Worm (Caenorhabditis elegans) whole organism, late embryonic: Measurements from ENCODE around the gene C45H4.21.
"Not testable (repeated sequence)": the region's sequence is repeated elsewhere in the genome, so short reads cannot be mapped to it uniquely, and the experiment has no call there.

Source experiments
- C38D4.7 ChIP-seq: fragments of 200-800 bp; sonication (Bioruptor generic); optimal IDR thresholded peaks from 2 replicates; lab custom pipeline; 2018; ENCODE audit warnings: mild to moderate bottlenecking, missing genetic modification characterization, moderate library complexity, missing compliant biosample characterization
- F13H6.1 ChIP-seq: sonication (generic microtip); optimal IDR thresholded peaks from 2 replicates; lab custom pipeline; 2016; ENCODE audit warnings: missing genetic modification characterization, missing compliant biosample characterization
- T23F11.4 ChIP-seq: fragments of 200-800 bp; sonication (Bioruptor generic); optimal IDR thresholded peaks from 2 replicates; lab custom pipeline; 2018; ENCODE audit warnings: mild to moderate bottlenecking, missing genetic modification characterization, missing compliant biosample characterization
- Y22D7AL.16 ChIP-seq: sonication (generic microtip); optimal IDR thresholded peaks from 2 replicates; lab custom pipeline; 2016; ENCODE audit warnings: missing genetic modification characterization, missing compliant biosample characterization
- ahr-1 ChIP-seq: sonication (generic microtip); optimal IDR thresholded peaks from 2 replicates; lab custom pipeline; 2016; ENCODE audit warnings: missing genetic modification characterization, missing compliant biosample characterization
- ceh-14 ChIP-seq: sonication (generic microtip); optimal IDR thresholded peaks from 2 replicates; lab custom pipeline; 2016; ENCODE audit warnings: missing genotype, missing genetic modification characterization, missing compliant biosample characterization
- ceh-2 ChIP-seq: sonication (generic microtip); optimal IDR thresholded peaks from 2 replicates; lab custom pipeline; 2016; ENCODE audit warnings: missing genotype, missing genetic modification characterization, missing compliant biosample characterization
- ceh-34 ChIP-seq: sonication (generic microtip); optimal IDR thresholded peaks from 2 replicates; lab custom pipeline; 2016; ENCODE audit warnings: mild to moderate bottlenecking, missing genetic modification characterization, missing compliant biosample characterization
- ceh-48 ChIP-seq: sonication (generic microtip); optimal IDR thresholded peaks from 2 replicates; lab custom pipeline; 2016; ENCODE audit warnings: missing genetic modification characterization, inconsistent platforms, missing compliant biosample characterization
- ceh-9 ChIP-seq: sonication (generic microtip); optimal IDR thresholded peaks from 2 replicates; lab custom pipeline; 2016; ENCODE audit warnings: mild to moderate bottlenecking, missing genetic modification characterization, inconsistent platforms, missing compliant biosample characterization
- che-1 ChIP-seq: sonication (generic microtip); optimal IDR thresholded peaks from 2 replicates; lab custom pipeline; 2016; ENCODE audit warnings: mild to moderate bottlenecking, missing genetic modification characterization, missing compliant biosample characterization
- dmd-4 ChIP-seq: sonication (generic microtip); optimal IDR thresholded peaks from 2 replicates; lab custom pipeline; 2016; ENCODE audit warnings: borderline replicate concordance, missing genetic modification characterization, missing compliant biosample characterization
- dve-1 ChIP-seq: sonication (generic microtip); optimal IDR thresholded peaks from 2 replicates; lab custom pipeline; 2017; ENCODE audit warnings: antibody characterized with exemption, mild to moderate bottlenecking, missing genetic modification characterization, missing compliant biosample characterization
- elt-4 ChIP-seq: sonication (generic microtip); optimal IDR thresholded peaks from 2 replicates; lab custom pipeline; 2016; ENCODE audit warnings: missing genetic modification characterization, missing compliant biosample characterization
- ets-4 ChIP-seq: sonication (generic microtip); optimal IDR thresholded peaks from 2 replicates; lab custom pipeline; 2016; ENCODE audit warnings: missing genetic modification characterization, missing compliant biosample characterization
- fkh-10 ChIP-seq: fragments of 150-350 bp; optimal IDR thresholded peaks from 2 replicates; lab custom pipeline; 2014; ENCODE audit warnings: missing biosample characterization, missing genetic modification reagents, missing genetic modification characterization
- fkh-6 ChIP-seq: sonication (generic microtip); optimal IDR thresholded peaks from 2 replicates; lab custom pipeline; 2016; ENCODE audit warnings: missing genetic modification characterization, missing compliant biosample characterization
- gmeb-2 ChIP-seq: sonication (generic microtip); optimal IDR thresholded peaks from 2 replicates; lab custom pipeline; 2016; ENCODE audit warnings: missing genetic modification characterization, inconsistent platforms, missing compliant biosample characterization
- hlh-13 ChIP-seq: fragments of 200-800 bp; sonication (Bioruptor generic); optimal IDR thresholded peaks from 2 replicates; lab custom pipeline; 2018; ENCODE audit warnings: mild to moderate bottlenecking, missing genetic modification characterization, missing compliant biosample characterization
- lim-6 ChIP-seq: sonication (generic microtip); optimal IDR thresholded peaks from 2 replicates; lab custom pipeline; 2016; ENCODE audit warnings: missing genetic modification characterization, missing compliant biosample characterization
- nhr-11 ChIP-seq: fragments of 150-350 bp; optimal IDR thresholded peaks from 2 replicates; lab custom pipeline; 2014; ENCODE audit warnings: missing biosample characterization, missing genetic modification characterization
- odd-2 ChIP-seq: sonication (generic microtip); optimal IDR thresholded peaks from 2 replicates; lab custom pipeline; 2017; ENCODE audit warnings: antibody characterized with exemption, mild to moderate bottlenecking, missing genetic modification characterization, missing compliant biosample characterization
- pha-2 ChIP-seq: sonication (generic microtip); optimal IDR thresholded peaks from 2 replicates; lab custom pipeline; 2017; ENCODE audit warnings: mild to moderate bottlenecking, missing genetic modification characterization, missing compliant biosample characterization
- pha-4 ChIP-seq: fragments of 150-350 bp; optimal IDR thresholded peaks from 2 replicates; lab custom pipeline; 2018; ENCODE audit warnings: missing biosample characterization, missing genetic modification reagents, missing genetic modification characterization
- pqm-1 ChIP-seq: sonication (generic microtip); optimal IDR thresholded peaks from 2 replicates; lab custom pipeline; 2016; ENCODE audit warnings: missing genetic modification characterization, missing compliant biosample characterization
- pros-1 ChIP-seq: fragments of 150-350 bp; optimal IDR thresholded peaks from 2 replicates; lab custom pipeline; 2014; ENCODE audit warnings: missing biosample characterization, missing genetic modification reagents, missing genetic modification characterization
- sdc-2 ChIP-seq: sonication (generic microtip); optimal IDR thresholded peaks from 2 replicates; lab custom pipeline; 2016; ENCODE audit warnings: missing genotype, missing genetic modification characterization, missing compliant biosample characterization
- syd-9 ChIP-seq: sonication (generic microtip); optimal IDR thresholded peaks from 2 replicates; lab custom pipeline; 2016; ENCODE audit warnings: mild to moderate bottlenecking, missing genetic modification characterization, moderate library complexity, missing compliant biosample characterization
- tbx-2 ChIP-seq: sonication (generic microtip); optimal IDR thresholded peaks from 2 replicates; lab custom pipeline; 2016; ENCODE audit warnings: missing genetic modification characterization, missing compliant biosample characterization
- ttx-3 ChIP-seq: sonication (generic microtip); optimal IDR thresholded peaks from 2 replicates; lab custom pipeline; 2016; ENCODE audit warnings: missing genetic modification reagents, missing genetic modification characterization, missing compliant biosample characterization
- zip-5 ChIP-seq: sonication (generic microtip); optimal IDR thresholded peaks from 2 replicates; lab custom pipeline; 2016; ENCODE audit warnings: missing genetic modification characterization, missing compliant biosample characterization

C45H4.21 gene

DNA sequence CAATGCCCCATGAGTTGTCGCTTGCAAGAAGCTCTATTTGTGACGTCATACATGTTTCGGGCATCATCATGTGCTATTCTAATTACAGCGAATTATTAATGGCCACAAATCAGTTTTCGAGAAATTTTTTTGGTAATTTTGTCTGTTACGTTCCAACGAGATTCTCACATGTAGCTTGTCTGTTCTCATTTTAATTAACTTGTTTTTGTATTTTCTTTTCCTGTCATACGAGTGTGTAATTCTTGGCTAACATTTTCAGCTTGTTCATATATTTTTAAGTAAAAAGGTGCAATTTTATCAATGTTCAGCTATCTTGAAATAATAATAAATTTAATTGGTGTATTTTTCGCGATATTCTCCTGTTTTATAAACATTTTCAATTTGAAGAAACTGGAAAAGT lies 5.9 kb upstream of the C45H4.21 start, which contains the start of gene srbc-21:
TSS of gene srbc-21 (plus strand) at position 301 of the 400 bp plus-strand sequence.
- no peak for TF ChIP-seq fkh-10
- no peak for TF ChIP-seq fkh-6
- TF ChIP-seq dmd-4 (tag; lab: Kevin White, UChicago), result no peak
- no peak for TF ChIP-seq che-1 (tag; lab: Kevin White, UChicago)

DNA sequence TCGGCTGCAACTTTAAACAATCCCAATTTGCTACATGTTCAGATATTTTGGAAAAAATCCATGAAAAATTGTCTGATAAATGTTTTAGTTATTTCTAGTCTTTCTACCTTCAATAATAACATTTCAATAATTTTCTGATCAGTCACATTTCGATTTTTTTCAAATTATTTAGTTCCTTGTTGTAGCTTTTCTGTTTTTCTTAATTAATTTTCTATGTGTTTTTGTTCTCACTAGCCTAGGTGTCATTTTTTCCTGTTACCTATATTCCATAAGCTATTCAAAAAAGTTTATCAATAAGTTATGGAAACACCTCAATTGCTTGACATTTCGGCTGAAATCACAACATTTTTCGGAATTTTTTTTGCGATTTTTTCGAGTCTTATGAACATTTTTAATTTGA lies 3.9 kb upstream of the C45H4.21 start, which contains the start of gene srbc-23:
TSS of gene srbc-23 (plus strand) at position 301 of the 400 bp plus-strand sequence.
- TF ChIP-seq pqm-1 (tag; lab: Kevin White, UChicago), result no peak
- TF ChIP-seq pha-4 (tag; lab: Kevin White, UChicago), result no peak
- TF ChIP-seq fkh-10, result no peak

DNA sequence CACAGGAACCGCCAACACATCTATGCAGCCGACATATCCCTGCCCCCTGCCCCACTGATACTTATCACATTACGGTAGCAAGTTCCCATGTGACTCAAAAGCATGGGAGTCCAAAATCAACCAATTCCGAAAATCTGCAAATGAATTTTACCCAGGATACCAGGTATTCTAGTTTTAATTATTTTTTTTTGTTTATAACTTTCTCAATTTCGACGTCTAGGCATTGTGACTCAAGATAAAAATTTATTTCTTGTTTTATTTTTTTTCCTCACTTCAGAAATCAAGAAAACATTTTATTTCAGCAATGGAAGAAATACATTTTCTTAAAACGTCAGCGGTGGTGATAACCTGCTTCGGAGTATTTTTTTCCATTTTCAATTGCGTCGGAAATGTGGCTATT lies 2.1 kb upstream of the C45H4.21 start, which contains the start of gene srbc-24:
TSS of gene srbc-24 (plus strand) at position 301 of the 400 bp plus-strand sequence.
- TF ChIP-seq dve-1 (tag; lab: Kevin White, UChicago), result no peak
- TF ChIP-seq ahr-1, result no peak
- no peak for TF ChIP-seq syd-9 (tag; lab: Kevin White, UChicago)
- no peak for TF ChIP-seq Y22D7AL.16 (tag; lab: Kevin White, UChicago)
- TF ChIP-seq T23F11.4 (GFP tag; lab: Kevin White, UChicago), result no peak
- TF ChIP-seq lim-6 (tag; lab: Kevin White, UChicago), result no peak
- TF ChIP-seq gmeb-2, result no peak

DNA sequence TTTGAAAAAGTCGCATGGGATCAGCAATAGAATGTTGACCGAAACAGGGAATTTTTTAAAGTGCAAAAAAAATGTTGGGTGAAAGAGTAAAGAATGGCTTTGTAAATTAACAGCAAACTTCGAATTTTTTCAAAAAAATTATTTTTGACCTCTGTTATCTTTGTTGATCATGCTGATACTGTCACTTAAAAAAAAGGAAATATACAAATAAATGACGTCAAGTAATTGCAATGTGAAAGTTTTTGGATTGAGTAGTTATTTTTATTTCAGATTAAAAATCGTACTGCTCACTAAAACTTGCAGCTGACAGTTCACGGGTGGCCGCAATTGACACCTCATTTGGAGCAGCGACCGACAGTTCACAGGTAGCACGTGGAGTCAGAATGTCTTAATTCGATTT lies 1.5 kb upstream of the C45H4.21 start, which contains the start of gene C45H4.13:
TSS of gene C45H4.13 (minus strand) at position 101 of the 400 bp plus-strand sequence.
- no peak for TF ChIP-seq odd-2 (tag; lab: Kevin White, UChicago)

DNA sequence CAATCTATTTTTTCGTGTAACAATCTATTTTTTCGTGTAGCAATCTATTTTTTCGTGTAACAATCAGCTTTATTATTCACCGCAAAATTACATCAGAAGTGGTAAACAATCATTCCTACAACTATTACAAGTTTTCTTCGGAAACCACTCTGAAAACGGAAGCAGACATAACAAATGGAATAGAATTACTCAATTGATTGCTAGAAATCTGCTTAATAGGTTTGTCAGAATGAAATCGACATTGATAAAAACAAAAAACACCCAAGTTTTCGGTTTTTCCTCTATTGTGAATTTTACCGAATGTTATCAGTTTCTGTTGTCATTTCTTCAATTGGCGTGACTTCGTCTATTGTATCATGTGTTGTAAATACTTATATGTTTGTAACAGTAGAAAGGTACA lies 2.5 kb downstream of the C45H4.21 start, which contains the start of gene srbc-20:
TSS of gene srbc-20 (plus strand) at position 301 of the 400 bp plus-strand sequence.
- TF ChIP-seq hlh-13 (GFP tag; lab: Kevin White, UChicago) (no peak), ttx-3 (tag; lab: Kevin White, UChicago) (no peak)
- TF ChIP-seq, all 69 proteins: peak for 0

DNA sequence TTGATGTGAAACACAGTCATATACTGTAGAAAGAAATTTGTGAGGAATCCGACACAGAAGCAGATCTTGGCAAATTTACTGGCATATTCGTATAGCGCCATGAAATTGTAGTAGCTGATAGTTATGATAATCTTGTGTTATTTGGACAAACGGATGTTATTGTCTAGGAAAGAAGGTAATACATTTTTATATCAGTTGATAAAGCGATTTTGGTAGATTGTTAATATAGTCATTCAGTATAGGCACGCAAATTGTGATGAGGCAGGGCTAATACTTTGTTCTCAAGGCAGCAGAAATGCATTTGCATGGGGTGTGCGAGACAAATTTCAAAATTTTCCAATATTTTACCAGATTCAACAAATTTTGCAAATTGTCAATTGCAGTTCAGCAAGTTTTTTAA lies 3.3 kb downstream of the C45H4.21 start, which contains the start of gene str-52:
TSS of gene str-52 (minus strand) at position 101 of the 400 bp plus-strand sequence.
- TF ChIP-seq fkh-10 (no peak), ceh-34 (tag; lab: Kevin White, UChicago) (no peak), tbx-2 (no peak), ets-4 (tag; lab: Kevin White, UChicago) (no peak), pros-1 (tag; lab: Kevin White, UChicago) (no peak), nhr-11 (tag; lab: Kevin White, UChicago) (no peak), C38D4.7 (no peak), ceh-48 (tag; lab: Kevin White, UChicago) (no peak), dmd-4 (tag; lab: Kevin White, UChicago) (no peak), ceh-9 (tag; lab: Kevin White, UChicago) (no peak), F13H6.1 (tag; lab: Kevin White, UChicago) (no peak), elt-4 (no peak), pha-2 (tag; lab: Kevin White, UChicago) (no peak), sdc-2 (tag; lab: Kevin White, UChicago) (no peak), fkh-6 (no peak), Y22D7AL.16 (tag; lab: Kevin White, UChicago) (no peak), zip-5 (tag; lab: Kevin White, UChicago) (no peak), ceh-14 (tag; lab: Kevin White, UChicago) (no peak), T23F11.4 (GFP tag; lab: Kevin White, UChicago) (no peak)
- TF ChIP-seq, all 69 proteins: peak for 0

DNA sequence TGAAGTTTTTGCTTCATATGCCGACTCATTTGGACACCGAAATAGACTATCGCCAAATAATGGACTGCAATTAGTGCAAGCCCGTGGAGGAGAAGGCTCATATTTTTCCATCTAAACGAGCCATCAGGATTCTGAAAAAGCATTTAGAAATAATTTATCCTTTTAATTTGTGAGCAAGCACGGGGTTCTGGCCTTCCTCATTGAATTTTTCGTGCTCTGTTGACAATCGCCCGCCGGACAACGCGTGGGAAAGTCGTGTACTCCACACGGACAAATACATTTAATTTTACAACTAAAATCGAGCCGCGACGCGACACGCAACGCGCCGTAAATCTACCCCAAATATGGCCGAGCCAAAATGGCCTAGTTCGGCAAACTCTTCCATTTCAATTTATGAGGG lies 4.9 kb downstream of the C45H4.21 start, which contains the start of gene F22F7.12:
TSS of gene F22F7.12 (minus strand) at position 101 of the 400 bp plus-strand sequence.
- not testable (repeated sequence) for TF ChIP-seq lim-6, dmd-4, ceh-2 (tag; lab: Kevin White, UChicago)
